Fruit fly (Drosophila melanogaster) whole organism, embryonic: ENCODE results near the gene CG7903.

Experiments
- Abd-B ChIP-seq: fragments of 200-800 bp; sonication (Bioruptor generic); optimal IDR thresholded peaks from 2 replicates; lab custom pipeline; 2018; ENCODE audit warnings: missing biosample characterization, mild to moderate bottlenecking, missing genetic modification characterization, moderate library complexity
- Atf6 ChIP-seq: fragments of 200-800 bp; sonication (Bioruptor generic); IDR thresholded peaks from 2 replicates; pipeline ENCODE4 v1.3.6; 2022; ENCODE audit warnings: missing biosample characterization, missing genetic modification characterization
- CG10147 ChIP-seq: fragments of 200-800 bp; sonication (Bioruptor generic); optimal IDR thresholded peaks from 2 replicates; lab custom pipeline; 2019; ENCODE audit warnings: missing biosample characterization, mild to moderate bottlenecking, missing genetic modification characterization, moderate library complexity
- CG10979 ChIP-seq: fragments of 200-800 bp; sonication (Bioruptor generic); optimal IDR thresholded peaks from 2 replicates; lab custom pipeline; 2018; ENCODE audit warnings: missing biosample characterization, mild to moderate bottlenecking, missing genetic modification characterization, moderate library complexity
- CG11695 ChIP-seq: fragments of 200-800 bp; sonication (Bioruptor generic); IDR thresholded peaks from 3 replicates; pipeline ENCODE4 v1.3.6; 2022; ENCODE audit warnings: missing biosample characterization, missing genetic modification characterization
- CG11723 ChIP-seq: fragments of 200-800 bp; sonication (Bioruptor generic); optimal IDR thresholded peaks from 2 replicates; lab custom pipeline; 2017; ENCODE audit warnings: missing biosample characterization, mild to moderate bottlenecking, missing genetic modification characterization
- CG12299 ChIP-seq: fragments of 200-800 bp; sonication (Bioruptor generic); optimal IDR thresholded peaks from 2 replicates; lab custom pipeline; 2018; ENCODE audit warnings: missing biosample characterization, mild to moderate bottlenecking, missing genetic modification characterization
- CG12391 ChIP-seq: fragments of 200-800 bp; sonication (Bioruptor generic); optimal IDR thresholded peaks from 3 replicates; lab custom pipeline; 2018; ENCODE audit warnings: missing biosample characterization, mild to moderate bottlenecking, missing genetic modification characterization, moderate library complexity
- CG12769 ChIP-seq: fragments of 200-800 bp; sonication (Bioruptor generic); optimal IDR thresholded peaks from 2 replicates; lab custom pipeline; 2019; ENCODE audit warnings: missing biosample characterization, mild to moderate bottlenecking, missing genetic modification characterization, moderate library complexity
- CG13624 ChIP-seq: fragments of 200-800 bp; sonication (Bioruptor generic); optimal IDR thresholded peaks from 2 replicates; lab custom pipeline; 2016; ENCODE audit warnings: missing biosample characterization, missing genetic modification characterization
- CG17359 ChIP-seq: fragments of 200-800 bp; sonication (Bioruptor generic); optimal IDR thresholded peaks from 3 replicates; lab custom pipeline; 2018; ENCODE audit warnings: missing biosample characterization, mild to moderate bottlenecking, missing genetic modification characterization, moderate library complexity
- CG18619 ChIP-seq: fragments of 200-800 bp; sonication (Bioruptor generic); optimal IDR thresholded peaks from 3 replicates; lab custom pipeline; 2017; ENCODE audit warnings: missing biosample characterization, mild to moderate bottlenecking, missing genetic modification characterization
- CG18764 ChIP-seq: fragments of 200-800 bp; sonication (Bioruptor generic); optimal IDR thresholded peaks from 3 replicates; lab custom pipeline; 2016; ENCODE audit warnings: missing biosample characterization, missing genetic modification characterization
- CG2116 ChIP-seq: fragments of 200-800 bp; sonication (Bioruptor generic); optimal IDR thresholded peaks from 3 replicates; lab custom pipeline; 2018; ENCODE audit warnings: missing biosample characterization, mild to moderate bottlenecking, missing genetic modification characterization
- CG33213 ChIP-seq: fragments of 200-800 bp; sonication (Bioruptor generic); optimal IDR thresholded peaks from 3 replicates; lab custom pipeline; 2016; ENCODE audit warnings: missing biosample characterization, missing genetic modification characterization
- CG5245 ChIP-seq: fragments of 200-800 bp; sonication (Bioruptor generic); optimal IDR thresholded peaks from 3 replicates; lab custom pipeline; 2016; ENCODE audit warnings: missing biosample characterization, missing genetic modification characterization
- CG6175 ChIP-seq: fragments of 200-800 bp; sonication (Bioruptor generic); IDR thresholded peaks from 3 replicates; pipeline ENCODE4 v1.3.6; 2022; ENCODE audit warnings: missing biosample characterization, missing genetic modification characterization
- CG7556 ChIP-seq: fragments of 200-800 bp; sonication (Bioruptor generic); optimal IDR thresholded peaks from 2 replicates; lab custom pipeline; 2017; ENCODE audit warnings: missing biosample characterization, mild to moderate bottlenecking, missing genetic modification characterization
- CG8089 ChIP-seq: fragments of 200-800 bp; sonication (Bioruptor generic); optimal IDR thresholded peaks from 3 replicates; lab custom pipeline; 2016; ENCODE audit warnings: missing biosample characterization, missing genetic modification characterization
- CHES-1-like ChIP-seq: fragments of 200-800 bp; sonication (Bioruptor generic); optimal IDR thresholded peaks from 2 replicates; lab custom pipeline; 2016; ENCODE audit warnings: missing biosample characterization, missing genetic modification characterization
- CTCF ChIP-seq: fragments of 200-800 bp; sonication (Bioruptor generic); optimal IDR thresholded peaks from 2 replicates; lab custom pipeline; 2017; ENCODE audit warnings: missing biosample characterization, mild to moderate bottlenecking, missing genetic modification characterization, moderate library complexity
- Ets65A ChIP-seq: fragments of 200-800 bp; sonication (Bioruptor generic); peaks from one replicate; lab custom pipeline; 2016; ENCODE audit warnings: missing biosample characterization, missing genetic modification characterization
- Fer1 ChIP-seq: fragments of 200-800 bp; sonication (Bioruptor generic); optimal IDR thresholded peaks from 2 replicates; lab custom pipeline; 2017; ENCODE audit warnings: missing biosample characterization, mild to moderate bottlenecking, missing genetic modification characterization
- Gug ChIP-seq: fragments of 200-800 bp; sonication (Bioruptor generic); IDR thresholded peaks from 4 replicates; pipeline ENCODE4 v1.3.6; 2022; ENCODE audit warnings: missing biosample characterization, missing genetic modification characterization
- H2.0 ChIP-seq: fragments of 200-800 bp; sonication (Bioruptor generic); IDR thresholded peaks from 2 replicates; pipeline ENCODE4 v1.3.6; 2022; ENCODE audit warnings: missing biosample characterization, missing genetic modification characterization
- HHEX ChIP-seq: fragments of 200-800 bp; sonication (Bioruptor generic); optimal IDR thresholded peaks from 3 replicates; lab custom pipeline; 2017; ENCODE audit warnings: missing biosample characterization, mild to moderate bottlenecking, missing genetic modification characterization, missing genetic modification reagents
- HmgZ ChIP-seq: fragments of 200-800 bp; sonication (Bioruptor generic); optimal IDR thresholded peaks from 2 replicates; lab custom pipeline; 2018; ENCODE audit warnings: missing biosample characterization, mild to moderate bottlenecking, missing genetic modification characterization
- Hr39 ChIP-seq: fragments of >200 bp; optimal IDR thresholded peaks from 2 replicates; lab custom pipeline; 2017
- Mrtf ChIP-seq: fragments of 200-800 bp; sonication (Bioruptor generic); IDR thresholded peaks from 3 replicates; pipeline ENCODE4 v1.3.6; 2022; ENCODE audit warnings: missing biosample characterization, missing genetic modification characterization
- NfI ChIP-seq: fragments of 200-800 bp; sonication (Bioruptor generic); optimal IDR thresholded peaks from 3 replicates; lab custom pipeline; 2018; ENCODE audit warnings: missing biosample characterization, mild to moderate bottlenecking, missing genetic modification characterization, moderate library complexity
- PHDP ChIP-seq: fragments of 200-800 bp; sonication (Bioruptor generic); optimal IDR thresholded peaks from 3 replicates; lab custom pipeline; 2018; ENCODE audit warnings: missing biosample characterization, mild to moderate bottlenecking, missing genetic modification characterization, moderate library complexity
- Poxn ChIP-seq: fragments of 200-800 bp; sonication (Bioruptor generic); IDR thresholded peaks from 2 replicates; pipeline ENCODE4 v1.3.6; 2022; ENCODE audit warnings: missing biosample characterization, missing genetic modification characterization
- Scr ChIP-seq: fragments of 200-800 bp; sonication (Bioruptor generic); IDR thresholded peaks from 2 replicates; pipeline ENCODE4 v1.3.6; 2022; ENCODE audit warnings: missing biosample characterization, missing genetic modification characterization; ENCODE audit not compliant: partially characterized antibody
- Spps ChIP-seq: fragments of 200-800 bp; sonication (Bioruptor generic); optimal IDR thresholded peaks from 2 replicates; lab custom pipeline; 2018; ENCODE audit warnings: missing biosample characterization, mild to moderate bottlenecking, missing genetic modification characterization
- Tbp ChIP-seq: fragments of >200 bp; optimal IDR thresholded peaks from 2 replicates; lab custom pipeline; 2018; ENCODE audit warnings: missing biosample characterization, missing genetic modification characterization
- Vsx1 ChIP-seq: fragments of 200-800 bp; sonication (Bioruptor generic); optimal IDR thresholded peaks from 2 replicates; lab custom pipeline; 2017; ENCODE audit warnings: missing biosample characterization, mild to moderate bottlenecking, missing genetic modification characterization, missing genetic modification reagents
- ase ChIP-seq: fragments of 200-800 bp; sonication (Bioruptor generic); IDR thresholded peaks from 3 replicates; pipeline ENCODE4 v1.3.6; 2022; ENCODE audit warnings: missing biosample characterization, missing genetic modification characterization
- br ChIP-seq: fragments of >200 bp; optimal IDR thresholded peaks from 2 replicates; lab custom pipeline; 2017
- crp ChIP-seq, 2 experiments: fragments of 200-800 bp; sonication (Bioruptor generic); optimal IDR thresholded peaks; 2 replicates in 1 of 2; 3 replicates in 1 of 2; lab custom pipeline; 2017; ENCODE audit warnings: missing biosample characterization in 2 of 2, missing genetic modification characterization in 2 of 2, mild to moderate bottlenecking in 1 of 2, moderate library complexity in 1 of 2
- dm ChIP-seq: fragments of 200-800 bp; sonication (Bioruptor generic); optimal IDR thresholded peaks from 3 replicates; lab custom pipeline; 2016; ENCODE audit warnings: missing biosample characterization, missing genetic modification characterization
- en ChIP-seq: fragments of 200-800 bp; sonication (Bioruptor generic); optimal IDR thresholded peaks from 2 replicates; lab custom pipeline; 2016; ENCODE audit warnings: missing biosample characterization, missing genetic modification characterization
- gem ChIP-seq: fragments of 200-800 bp; sonication (Bioruptor generic); optimal IDR thresholded peaks from 2 replicates; lab custom pipeline; 2019; ENCODE audit warnings: missing biosample characterization, mild to moderate bottlenecking, missing genetic modification characterization, moderate library complexity
- ham ChIP-seq: fragments of 200-800 bp; sonication (Bioruptor generic); IDR thresholded peaks from 2 replicates; pipeline ENCODE4 v1.3.6; 2022; ENCODE audit warnings: missing biosample characterization, missing genetic modification characterization
- hbn ChIP-seq: fragments of 200-800 bp; sonication (Bioruptor generic); IDR thresholded peaks from 2 replicates; pipeline ENCODE4 v1.3.6; 2022; ENCODE audit warnings: missing biosample characterization, missing genetic modification characterization; ENCODE audit not compliant: partially characterized antibody
- klu ChIP-seq: fragments of 200-800 bp; sonication (Bioruptor generic); IDR thresholded peaks from 2 replicates; pipeline ENCODE4 v1.3.6; 2022; ENCODE audit warnings: missing biosample characterization, missing genetic modification characterization
- prd ChIP-seq, 3 experiments: fragments of >200 bp in 2 of 3; fragments of 200-800 bp in 1 of 3; sonication (Bioruptor generic) in 1 of 3; optimal IDR thresholded peaks in 2 of 3; IDR thresholded peaks in 1 of 3; 2 replicates in 2 of 3; 3 replicates in 1 of 3; pipeline versions ENCODE4 v1.3.6 to Lab custom; 2017 to 2022; ENCODE audit warnings: missing biosample characterization in 1 of 3, missing genetic modification characterization in 1 of 3
- tgo ChIP-seq: fragments of 200-800 bp; sonication (Bioruptor generic); IDR thresholded peaks from 3 replicates; pipeline ENCODE4 v1.3.6; 2022; ENCODE audit warnings: missing biosample characterization, missing genetic modification characterization
- trem ChIP-seq: fragments of 200-800 bp; optimal IDR thresholded peaks from 3 replicates; lab custom pipeline; 2019; ENCODE audit warnings: missing biosample characterization, mild to moderate bottlenecking, missing genetic modification characterization, moderate library complexity
- z ChIP-seq: fragments of 200-800 bp; sonication (Bioruptor generic); IDR thresholded peaks from 3 replicates; pipeline ENCODE4 v1.3.6; 2022; ENCODE audit warnings: missing biosample characterization, missing genetic modification characterization
- zen ChIP-seq: fragments of 200-800 bp; sonication (Bioruptor generic); optimal IDR thresholded peaks from 3 replicates; lab custom pipeline; 2018; ENCODE audit warnings: missing biosample characterization, mild to moderate bottlenecking, missing genetic modification characterization, moderate library complexity

CG7903 gene

DNA sequence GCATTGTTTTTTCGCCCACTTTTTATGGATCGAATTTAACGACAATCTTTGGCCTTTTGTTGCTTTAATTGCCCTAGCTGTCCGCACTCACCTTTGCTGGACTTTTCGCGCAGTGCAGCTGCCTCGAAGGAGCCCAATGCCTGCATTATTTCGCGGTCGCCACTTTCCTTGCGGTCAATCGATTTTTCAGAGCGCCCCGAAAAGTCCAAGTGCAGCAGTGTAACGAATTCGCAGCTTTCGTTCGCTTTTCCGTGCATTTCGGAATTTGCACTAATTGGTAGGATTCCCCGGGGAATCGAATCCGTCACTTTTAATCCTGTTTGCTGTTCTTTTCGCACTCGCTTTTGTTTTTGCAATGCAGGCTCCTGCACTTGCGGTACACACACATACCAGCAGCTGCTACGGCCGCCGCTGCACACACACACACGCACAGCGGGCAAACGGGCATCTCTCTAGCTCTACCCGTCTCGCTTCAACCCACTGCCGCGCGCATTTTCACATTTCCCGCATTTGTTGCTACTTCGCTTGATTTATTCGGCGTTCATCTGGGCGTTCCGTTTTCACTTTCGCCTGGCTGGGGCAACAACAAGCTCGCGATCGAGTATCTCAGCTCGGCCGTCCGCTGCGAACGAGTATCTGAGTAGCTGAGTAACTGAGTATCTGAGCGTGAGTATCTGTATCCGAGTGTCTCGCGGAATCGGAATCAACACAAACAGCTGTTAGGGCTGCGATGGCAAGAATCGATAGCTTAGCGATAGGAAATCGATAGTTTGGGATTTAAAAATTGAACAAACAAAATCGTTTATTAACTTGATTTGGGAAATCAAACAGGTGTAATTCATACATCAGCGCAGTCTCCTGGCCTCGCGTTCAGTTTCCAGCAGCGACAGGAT, 26.8 kb upstream of the CG7903 start, which contains the start of gene Mgat2:
Gene Mgat2 (minus strand): TSS at position 663 of the 893 bp plus-strand sequence.
- TF ChIP-seq ham (no peak), tgo (no peak), CG7556 (GFP tag; lab: Kevin White, UChicago) (no peak), hbn (GFP tag; lab: Robert Waterston, UW) (peak; percentile 89), ase (GFP tag; lab: Robert Waterston, UW) (no peak), CG33213 (GFP tag; lab: Kevin White, UChicago) (peak; percentile 5), CG12299 (tag; lab: Kevin White, UChicago) (no peak), br (lab: Kevin White, UChicago) (no peak), CG8089 (GFP tag; lab: Kevin White, UChicago) (no peak), HHEX (peak; percentile 18), CG11723 (GFP tag; lab: Kevin White, UChicago) (peak; percentile 16), CG17359 (tag; lab: Kevin White, UChicago) (no peak), prd (optimal IDR thresholded peaks at IDR 0.05; lab: Kevin White, UChicago) (no peak), prd (GFP tag; IDR thresholded peaks at IDR 0.05; lab: Robert Waterston, UW) (no peak), klu (GFP tag; lab: Robert Waterston, UW) (no peak), en (GFP tag; lab: Kevin White, UChicago) (no peak), H2.0 (GFP tag; lab: Robert Waterston, UW) (no peak), CG12391 (tag; lab: Kevin White, UChicago) (peak; percentile 6), zen (tag; lab: Kevin White, UChicago) (no peak), CG6175 (GFP tag; lab: Robert Waterston, UW) (peak; percentile 82; the same call in 2 of the 3 replicates), CG10147 (GFP tag; lab: Kevin White, UChicago) (peak; percentile 44), Scr (GFP tag; lab: Robert Waterston, UW) (peak; percentile 91), Spps (tag; lab: Kevin White, UChicago) (peak; percentile 63), trem (tag; lab: Kevin White, UChicago) (no peak), dm (GFP tag; lab: Kevin White, UChicago) (peak; percentile 8), CG18619 (no peak), CG10979 (tag; lab: Kevin White, UChicago) (no peak), Ets65A (GFP tag; lab: Kevin White, UChicago) (peak; percentile 87), CG11695 (peak; percentile 30; the same call in 1 of the 3 replicates), Fer1 (GFP tag; lab: Kevin White, UChicago) (peak; percentile 74), CG13624 (peak; percentile 11), z (peak; percentile 93), CHES-1-like (GFP tag; lab: Kevin White, UChicago) (peak; percentile 44), HmgZ (peak; percentile 69), crp (GFP tag; optimal IDR thresholded peaks at IDR 0.05; lab: Kevin White, UChicago) (peak; percentile 73 to 96), gem (tag; lab: Kevin White, UChicago) (no peak), Atf6 (GFP tag; lab: Robert Waterston, UW) (peak; percentile 55; the same call in 1 of the 2 replicates), CTCF (GFP tag; lab: Kevin White, UChicago) (no peak), Tbp (GFP tag; lab: Kevin White, UChicago) (no peak), Gug (GFP tag; lab: Robert Waterston, UW) (no peak), CG18764 (GFP tag; lab: Kevin White, UChicago) (no peak), Abd-B (GFP tag; lab: Kevin White, UChicago) (no peak), CG5245 (GFP tag; lab: Kevin White, UChicago) (no peak), Hr39 (no peak), Vsx1 (GFP tag; lab: Kevin White, UChicago) (no peak), CG12769 (tag; lab: Kevin White, UChicago) (peak; percentile 95), Mrtf (GFP tag; lab: Robert Waterston, UW) (no peak), NfI (GFP tag; lab: Kevin White, UChicago) (peak; percentile 16), CG2116 (GFP tag; lab: Kevin White, UChicago) (no peak), PHDP (tag; lab: Kevin White, UChicago) (no peak), Poxn (GFP tag; lab: Robert Waterston, UW) (no peak)
